Worm (Caenorhabditis elegans): ENCODE measurements around the gene gnrr-5.

DNA sequence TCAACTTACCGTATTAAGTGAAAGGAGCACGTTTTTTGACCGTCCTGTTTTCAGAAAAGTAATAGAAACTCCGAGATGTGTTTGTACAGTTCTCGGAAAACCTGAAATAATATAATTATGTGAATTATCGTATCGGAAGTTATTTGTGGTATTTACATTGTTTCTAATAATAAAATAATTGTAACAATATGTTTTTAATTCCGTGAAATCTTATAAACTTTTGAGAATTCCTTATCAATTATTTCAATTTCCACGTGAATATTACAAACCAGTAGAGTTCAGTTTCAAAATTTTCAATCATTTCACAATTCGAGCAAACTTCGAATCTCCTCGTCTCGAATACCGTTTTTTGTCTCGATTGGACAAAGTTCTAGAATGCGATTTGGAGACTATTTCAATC is 16.5 kb upstream of the gnrr-5 start, which contains the start of gene T08H10.3:
- no peak for TF ChIP-seq ceh-79 (tag; optimal IDR thresholded peaks at IDR 0.05)
- TF ChIP-seq hlh-12 (tag; optimal IDR thresholded peaks at IDR 0.05): no peak
- TF ChIP-seq F22D6.2 (tag; optimal IDR thresholded peaks at IDR 0.05): no peak
- TF ChIP-seq Y79H2A.3 (GFP tag; conservative IDR thresholded peaks at IDR 0.05): no peak
- TF ChIP-seq dpff-1 (tag; optimal IDR thresholded peaks at IDR 0.05): no peak
- no peak for TF ChIP-seq ztf-25 (GFP tag; IDR thresholded peaks at IDR 0.05)
- no peak for TF ChIP-seq egrh-3 (GFP tag; IDR thresholded peaks at IDR 0.05)
- TF ChIP-seq tbx-9 (tag; optimal IDR thresholded peaks at IDR 0.05; ENCODE audit: borderline replicate concordance): no peak
- TF ChIP-seq F49E8.2 (tag; optimal IDR thresholded peaks at IDR 0.05; ENCODE audit: insufficient read depth): no peak
- TF ChIP-seq D2030.7 (GFP tag; IDR thresholded peaks at IDR 0.05): no peak
- no peak for TF ChIP-seq pha-4 (tag; optimal IDR thresholded peaks at IDR 0.05)
- TF ChIP-seq mcd-1 (GFP tag; IDR thresholded peaks at IDR 0.05): no peak

All from whole organism, young adult.